Fruit fly (Drosophila melanogaster): ENCODE data around the gene eRF1.
A peak's percentile ranks its signal among the peaks of the same experiment; 100 is the strongest.

Gene eRF1

DNA sequence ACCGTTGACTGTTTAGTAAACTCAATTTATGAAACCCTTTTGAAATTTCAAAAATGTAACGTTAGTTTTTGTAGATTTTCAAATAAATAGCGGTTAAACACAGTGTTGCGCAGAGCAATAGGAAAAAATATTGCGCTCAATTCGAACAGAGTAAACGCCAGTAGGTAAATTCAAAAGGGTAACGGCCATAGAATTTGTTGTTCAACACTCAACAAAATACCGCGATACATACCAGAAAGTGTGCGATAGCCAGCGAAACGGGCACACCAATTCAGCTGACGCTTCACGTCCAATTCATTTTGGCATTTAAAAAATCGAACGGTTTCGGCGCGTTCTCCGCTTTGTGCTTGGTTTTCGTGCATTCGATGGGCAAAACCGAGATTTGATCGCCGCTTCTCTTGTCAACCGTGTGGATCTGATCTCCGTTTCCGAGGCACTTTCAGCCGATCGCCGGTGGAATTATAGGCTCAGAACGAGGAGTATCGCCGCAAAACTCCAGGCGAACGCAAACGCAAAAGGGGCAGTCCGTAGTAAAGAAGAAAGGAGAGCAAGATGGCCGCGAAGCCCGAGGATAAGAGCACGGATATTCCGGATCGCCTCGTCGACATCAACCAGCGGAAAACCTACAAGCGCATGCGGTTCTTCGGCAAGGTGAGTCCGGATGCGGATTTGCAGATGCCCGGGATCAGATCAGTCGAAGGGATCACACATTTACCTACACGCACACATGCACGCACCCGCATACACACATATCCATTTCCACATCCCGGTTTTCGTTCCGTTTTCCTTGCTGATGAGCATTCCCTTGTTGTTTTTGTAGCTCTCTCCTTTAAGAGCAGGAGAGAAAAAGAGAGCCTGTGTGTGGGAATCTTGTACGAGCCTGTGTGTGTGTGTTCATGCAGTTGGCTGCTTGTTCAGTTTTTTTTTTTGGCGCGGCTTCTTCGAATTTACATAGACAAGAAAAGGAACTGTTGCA is 38.1 kb upstream of the eRF1 start (continued):
- TF ChIP-seq Bdp1 (GFP tag; optimal IDR thresholded peaks at IDR 0.05) (peak; percentile 0), kni (GFP tag; optimal IDR thresholded peaks at IDR 0.05) (peak; percentile 22), CG16779 (GFP tag; IDR thresholded peaks at IDR 0.05) (no peak), sima (GFP tag; optimal IDR thresholded peaks at IDR 0.05) (no peak), CG17359 (tag; optimal IDR thresholded peaks at IDR 0.05) (peak; percentile 18), Fer3 (tag; optimal IDR thresholded peaks at IDR 0.05) (peak; percentile 7), Max (GFP tag; optimal IDR thresholded peaks at IDR 0.05) (peak; percentile 19), nerfin-1 (tag; optimal IDR thresholded peaks at IDR 0.05) (peak; percentile 90), CG15269 (tag; optimal IDR thresholded peaks at IDR 0.05) (no peak), Bgb (GFP tag; IDR thresholded peaks at IDR 0.05; ENCODE audit: partially characterized antibody) (peak; percentile 90), hbn (GFP tag; IDR thresholded peaks at IDR 0.05; ENCODE audit: partially characterized antibody) (peak; percentile 85), pzg (GFP tag; optimal IDR thresholded peaks at IDR 0.05) (peak; percentile 95), CG32772 (GFP tag; IDR thresholded peaks at IDR 0.05) (peak; percentile 57; the same call in 1 of the 2 replicates), croc (GFP tag; conservative IDR thresholded peaks at IDR 0.05) (no peak), Nf-YB (GFP tag; optimal IDR thresholded peaks at IDR 0.05) (no peak), CHES-1-like (GFP tag; optimal IDR thresholded peaks at IDR 0.05) (peak; percentile 53), CG12299 (tag; optimal IDR thresholded peaks at IDR 0.05) (no peak), nerfin-2 (GFP tag; IDR thresholded peaks at IDR 0.05; ENCODE audit: partially characterized antibody) (peak; percentile 36; the same call in 1 of the 2 replicates), CG4282 (GFP tag; optimal IDR thresholded peaks at IDR 0.05) (peak; percentile 69), CG8089 (GFP tag; optimal IDR thresholded peaks at IDR 0.05) (peak; percentile 40), CG2202 (tag; optimal IDR thresholded peaks at IDR 0.05) (no peak), Deaf1 (tag; optimal IDR thresholded peaks at IDR 0.05) (no peak), CG8359 (GFP tag; optimal IDR thresholded peaks at IDR 0.05; ENCODE audit: borderline replicate concordance) (no peak), CG34422 (GFP tag; IDR thresholded peaks at IDR 0.05) (no peak), knrl (GFP tag; IDR thresholded peaks at IDR 0.05; ENCODE audit: partially characterized antibody) (peak; percentile 87), CG12155 (GFP tag; optimal IDR thresholded peaks at IDR 0.05) (peak; percentile 39), Ets97D (GFP tag; optimal IDR thresholded peaks at IDR 0.05) (peak; percentile 87), CG9817 (tag; optimal IDR thresholded peaks at IDR 0.05) (no peak), jing (GFP tag; optimal IDR thresholded peaks at IDR 0.05) (no peak), hb (GFP tag; IDR thresholded peaks at IDR 0.05; ENCODE audit: partially characterized antibody) (peak; percentile 73), CG14860 (GFP tag; IDR thresholded peaks at IDR 0.05; ENCODE audit: partially characterized antibody) (peak; percentile 69), eyg (GFP tag; optimal IDR thresholded peaks at IDR 0.05) (no peak), CG11696 (GFP tag; IDR thresholded peaks at IDR 0.05) (no peak), CG10959 (GFP tag; IDR thresholded peaks at IDR 0.05) (0 out of 2 replicates have a peak, but pooled peaks have one; percentile 22), zfh2 (GFP tag; optimal IDR thresholded peaks at IDR 0.05) (peak; percentile 54), stc (GFP tag; IDR thresholded peaks at IDR 0.05) (no peak), Lim3 (GFP tag; IDR thresholded peaks at IDR 0.05) (no peak), ATbp (GFP tag; optimal IDR thresholded peaks at IDR 0.05) (no peak), Dek (tag; optimal IDR thresholded peaks at IDR 0.05) (peak; percentile 21), HmgZ (tag; optimal IDR thresholded peaks at IDR 0.05) (peak; percentile 87), B-H1 (GFP tag; IDR thresholded peaks at IDR 0.05) (no peak), h (optimal IDR thresholded peaks at IDR 0.05) (no peak), run (tag; optimal IDR thresholded peaks at IDR 0.05) (no peak), sd (tag; optimal IDR thresholded peaks at IDR 0.05) (no peak), ind (GFP tag; optimal IDR thresholded peaks at IDR 0.05) (peak; percentile 35), zf30C (GFP tag; optimal IDR thresholded peaks at IDR 0.05) (no peak), Side (GFP tag; optimal IDR thresholded peaks at IDR 0.05) (peak; percentile 40), CTCF (GFP tag; optimal IDR thresholded peaks at IDR 0.05) (peak; percentile 38), CG2116 (GFP tag; optimal IDR thresholded peaks at IDR 0.05) (peak; percentile 58)

Measured in whole organism, embryonic.